Worm (Caenorhabditis elegans): ENCODE results near the gene C45B2.1.

- peak; percentile 85 for TF ChIP-seq hlh-30 (tag; optimal IDR thresholded peaks at IDR 0.05; ENCODE audit: insufficient read depth)
- TF ChIP-seq ceh-45 (GFP tag; IDR thresholded peaks at IDR 0.05), result no peak
These were observed 6.0 kb downstream of the C45B2.1 start, which contains the start of gene hsp-3 for ce11 chrX:6091967-6092366.

Data from whole organism, late embryonic.